Worm (Caenorhabditis elegans): ENCODE measurements around the gene lec-4.

DNA sequence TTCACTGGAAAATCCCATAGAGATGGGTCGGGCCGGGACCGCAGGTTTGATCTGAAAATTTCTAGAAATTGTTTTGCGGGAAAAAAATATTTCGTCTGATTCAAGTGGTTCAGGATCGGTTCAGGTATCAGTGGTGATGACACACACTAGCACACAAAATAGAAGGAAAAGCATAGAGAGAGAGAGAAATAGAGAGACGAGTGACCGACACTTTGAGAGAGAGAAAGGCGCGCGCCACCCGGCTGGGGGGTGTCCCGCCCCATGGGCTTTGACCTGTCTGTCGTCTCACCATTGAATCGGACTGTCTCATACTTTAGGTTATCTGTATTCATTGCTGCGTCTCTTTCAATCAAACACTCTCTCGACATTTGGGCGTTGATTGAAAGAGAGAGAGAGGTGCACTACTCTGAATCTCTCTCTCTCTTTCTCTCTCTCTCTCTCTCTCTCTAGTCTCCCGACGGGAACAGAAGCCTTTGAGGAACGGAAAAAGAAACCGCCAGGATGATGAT is 13.4 kb upstream of the lec-4 start, which contains the start of gene acy-3:
- TF ChIP-seq tbx-2 (tag; optimal IDR thresholded peaks at IDR 0.05) (peak; percentile 44), ets-4 (tag; optimal IDR thresholded peaks at IDR 0.05) (no peak), elt-2 (tag; optimal IDR thresholded peaks at IDR 0.05) (no peak), nhr-11 (tag; optimal IDR thresholded peaks at IDR 0.05) (no peak), pqm-1 (tag; optimal IDR thresholded peaks at IDR 0.05) (no peak), hlh-6 (tag; optimal IDR thresholded peaks at IDR 0.05) (no peak), fax-1 (tag; optimal IDR thresholded peaks at IDR 0.05) (no peak), ceh-9 (tag; optimal IDR thresholded peaks at IDR 0.05) (no peak), pha-4 (tag; optimal IDR thresholded peaks at IDR 0.05) (no peak), rnt-1 (tag; optimal IDR thresholded peaks at IDR 0.05) (peak; percentile 73), ama-1 (optimal IDR thresholded peaks at IDR 0.05) (no peak), pax-1 (tag; optimal IDR thresholded peaks at IDR 0.05) (no peak), Y22D7AL.16 (tag; optimal IDR thresholded peaks at IDR 0.05) (no peak)
